Fruit fly (Drosophila melanogaster) whole organism, embryonic: ENCODE measurements around the gene Alg12.

Experiments used
- Awh ChIP-seq: fragments of 200-800 bp; sonication (Bioruptor generic); IDR thresholded peaks from 2 replicates; pipeline ENCODE4, ENCODE4 v1.3.6; 2022; ENCODE audit warnings: missing biosample characterization, missing genetic modification characterization
- Bdp1 ChIP-seq: fragments of 200-800 bp; sonication (Bioruptor generic); optimal IDR thresholded peaks from 3 replicates; lab custom pipeline; 2016; ENCODE audit warnings: missing biosample characterization, missing genetic modification characterization
- BtbVII ChIP-seq: fragments of 200-800 bp; sonication (Bioruptor generic); optimal IDR thresholded peaks from 3 replicates; lab custom pipeline; 2017; ENCODE audit warnings: missing biosample characterization, mild to moderate bottlenecking, missing genetic modification characterization
- CG10431 ChIP-seq: fragments of 200-800 bp; sonication (Bioruptor generic); optimal IDR thresholded peaks from 3 replicates; lab custom pipeline; 2018; ENCODE audit warnings: missing biosample characterization, mild to moderate bottlenecking, missing genetic modification characterization
- CG11723 ChIP-seq: fragments of 200-800 bp; sonication (Bioruptor generic); optimal IDR thresholded peaks from 2 replicates; lab custom pipeline; 2017; ENCODE audit warnings: missing biosample characterization, mild to moderate bottlenecking, missing genetic modification characterization
- CG12769 ChIP-seq: fragments of 200-800 bp; sonication (Bioruptor generic); optimal IDR thresholded peaks from 2 replicates; lab custom pipeline; 2019; ENCODE audit warnings: missing biosample characterization, mild to moderate bottlenecking, missing genetic modification characterization, moderate library complexity
- CG13894 ChIP-seq: fragments of 200-800 bp; sonication (Bioruptor generic); optimal IDR thresholded peaks from 3 replicates; lab custom pipeline; 2018; ENCODE audit warnings: missing biosample characterization, mild to moderate bottlenecking, missing genetic modification characterization, moderate library complexity
- CG16815 ChIP-seq: fragments of 200-800 bp; sonication (Bioruptor generic); optimal IDR thresholded peaks from 3 replicates; lab custom pipeline; 2017; ENCODE audit warnings: missing biosample characterization, mild to moderate bottlenecking, missing genetic modification characterization
- CG17802 ChIP-seq: fragments of 200-800 bp; sonication (Bioruptor generic); optimal IDR thresholded peaks from 2 replicates; lab custom pipeline; 2018; ENCODE audit warnings: missing biosample characterization, mild to moderate bottlenecking, missing genetic modification characterization, moderate library complexity
- CG31224 ChIP-seq: fragments of 200-800 bp; sonication (Bioruptor generic); IDR thresholded peaks from 2 replicates; pipeline ENCODE4 v1.3.6; 2022; ENCODE audit warnings: missing biosample characterization, missing genetic modification characterization
- CG31365 ChIP-seq: fragments of 200-800 bp; sonication (Bioruptor generic); optimal IDR thresholded peaks from 2 replicates; lab custom pipeline; 2018; ENCODE audit warnings: missing biosample characterization, mild to moderate bottlenecking, missing genetic modification characterization
- CG3163 ChIP-seq: fragments of 200-800 bp; sonication (Bioruptor generic); optimal IDR thresholded peaks from 3 replicates; lab custom pipeline; 2016; ENCODE audit warnings: missing biosample characterization, missing genetic modification characterization
- CG32772 ChIP-seq: fragments of 200-800 bp; sonication (Bioruptor generic); IDR thresholded peaks from 2 replicates; pipeline ENCODE4 v1.3.6; 2022; ENCODE audit warnings: missing biosample characterization, missing genetic modification characterization
- CG4282 ChIP-seq: fragments of 200-800 bp; sonication (Bioruptor generic); optimal IDR thresholded peaks from 2 replicates; lab custom pipeline; 2016; ENCODE audit warnings: missing biosample characterization, missing genetic modification characterization
- CG6175 ChIP-seq: fragments of 200-800 bp; sonication (Bioruptor generic); IDR thresholded peaks from 3 replicates; pipeline ENCODE4 v1.3.6; 2022; ENCODE audit warnings: missing biosample characterization, missing genetic modification characterization
- CG7556 ChIP-seq: fragments of 200-800 bp; sonication (Bioruptor generic); optimal IDR thresholded peaks from 2 replicates; lab custom pipeline; 2017; ENCODE audit warnings: missing biosample characterization, mild to moderate bottlenecking, missing genetic modification characterization
- CG9932 ChIP-seq: fragments of 200-800 bp; sonication (Bioruptor generic); IDR thresholded peaks from 2 replicates; pipeline ENCODE4 v1.3.6; 2022; ENCODE audit warnings: missing biosample characterization, missing genetic modification characterization
- Chrac-16 ChIP-seq: fragments of 200-800 bp; sonication (Bioruptor generic); optimal IDR thresholded peaks from 3 replicates; lab custom pipeline; 2016; ENCODE audit warnings: missing biosample characterization, missing genetic modification characterization
- CoRest ChIP-seq: fragments of 200-800 bp; sonication (Bioruptor generic); optimal IDR thresholded peaks from 3 replicates; lab custom pipeline; 2018; ENCODE audit warnings: missing biosample characterization, mild to moderate bottlenecking, missing genetic modification characterization, moderate library complexity
- Dp ChIP-seq: fragments of 200-800 bp; sonication (Bioruptor generic); optimal IDR thresholded peaks from 2 replicates; lab custom pipeline; 2018; ENCODE audit warnings: missing biosample characterization, mild to moderate bottlenecking, missing genetic modification characterization, moderate library complexity
- E2f1 ChIP-seq: fragments of 200-800 bp; sonication (Bioruptor generic); IDR thresholded peaks from 2 replicates; pipeline ENCODE4 v1.3.6; 2022; ENCODE audit warnings: missing biosample characterization, missing genetic modification characterization
- Jarid2 ChIP-seq: fragments of 200-800 bp; sonication (Bioruptor generic); optimal IDR thresholded peaks from 3 replicates; lab custom pipeline; 2017; ENCODE audit warnings: mild to moderate bottlenecking, missing biosample characterization, missing genetic modification reagents, missing genetic modification characterization
- Lpt ChIP-seq: fragments of >200 bp; optimal IDR thresholded peaks from 2 replicates; lab custom pipeline; 2018; ENCODE audit warnings: missing biosample characterization, missing genetic modification characterization
- MBD-R2 ChIP-seq: fragments of 200-800 bp; sonication (Bioruptor generic); IDR thresholded peaks from 2 replicates; pipeline ENCODE4 v1.3.6; 2022; ENCODE audit warnings: missing biosample characterization, missing genetic modification characterization
- Mad ChIP-seq: fragments of 200-800 bp; sonication (Bioruptor generic); optimal IDR thresholded peaks from 2 replicates; lab custom pipeline; 2016; ENCODE audit warnings: missing biosample characterization, missing genetic modification characterization
- Med ChIP-seq: fragments of 200-800 bp; sonication (Bioruptor generic); peaks from one replicate; lab custom pipeline; 2016; ENCODE audit warnings: missing biosample characterization, missing genetic modification characterization, mild to moderate bottlenecking, inconsistent platforms, moderate library complexity
- Mrtf ChIP-seq: fragments of 200-800 bp; sonication (Bioruptor generic); IDR thresholded peaks from 3 replicates; pipeline ENCODE4 v1.3.6; 2022; ENCODE audit warnings: missing biosample characterization, missing genetic modification characterization
- Myb ChIP-seq: fragments of 200-800 bp; sonication (Bioruptor generic); optimal IDR thresholded peaks from 2 replicates; lab custom pipeline; 2016; ENCODE audit warnings: missing biosample characterization, missing genetic modification characterization
- Ssrp ChIP-seq: fragments of 200-800 bp; sonication (Bioruptor generic); optimal IDR thresholded peaks from 2 replicates; lab custom pipeline; 2018; ENCODE audit warnings: missing biosample characterization, mild to moderate bottlenecking, missing genetic modification characterization, moderate library complexity
- Xbp1 ChIP-seq: fragments of 200-800 bp; sonication (Bioruptor generic); optimal IDR thresholded peaks from 3 replicates; lab custom pipeline; 2016; ENCODE audit warnings: missing biosample characterization, mild to moderate bottlenecking, missing genetic modification characterization
- amos ChIP-seq: fragments of 200-800 bp; sonication (Bioruptor generic); IDR thresholded peaks from 2 replicates; pipeline ENCODE4 v1.3.6; 2022; ENCODE audit warnings: missing biosample characterization, missing genetic modification characterization; ENCODE audit not compliant: partially characterized antibody
- btn ChIP-seq: fragments of 200-800 bp; sonication (Bioruptor generic); optimal IDR thresholded peaks from 2 replicates; lab custom pipeline; 2016; ENCODE audit warnings: missing biosample characterization, missing genetic modification characterization
- caup ChIP-seq: fragments of 200-800 bp; sonication (Bioruptor generic); optimal IDR thresholded peaks from 3 replicates; lab custom pipeline; 2017; ENCODE audit warnings: missing biosample characterization, mild to moderate bottlenecking, missing genetic modification characterization, moderate library complexity; ENCODE audit not compliant: severe bottlenecking
- chm ChIP-seq: fragments of 200-800 bp; sonication (Bioruptor generic); IDR thresholded peaks from 2 replicates; pipeline ENCODE4 v1.3.6; 2022; ENCODE audit warnings: missing biosample characterization, missing genetic modification characterization
- dan ChIP-seq: fragments of 200-800 bp; sonication (Bioruptor generic); IDR thresholded peaks from 2 replicates; pipeline ENCODE4 v1.3.6; 2022; ENCODE audit warnings: missing biosample characterization, missing genetic modification characterization
- dimm ChIP-seq: fragments of 200-800 bp; sonication (Bioruptor generic); IDR thresholded peaks from 2 replicates; pipeline ENCODE4 v1.3.6; 2022; ENCODE audit warnings: missing biosample characterization, missing genetic modification characterization
- dpn ChIP-seq, 2 experiments: fragments of 200-800 bp; sonication (Bioruptor generic); optimal IDR thresholded peaks; 3 replicates each; lab custom pipeline; 2016; ENCODE audit warnings: missing biosample characterization in 2 of 2, missing genetic modification characterization in 2 of 2
- gcm2 ChIP-seq: fragments of 200-800 bp; sonication (Bioruptor generic); optimal IDR thresholded peaks from 2 replicates; lab custom pipeline; 2016; ENCODE audit warnings: missing biosample characterization, missing genetic modification characterization
- gt ChIP-seq: fragments of 200-800 bp; sonication (Bioruptor generic); IDR thresholded peaks from 2 replicates; pipeline ENCODE4 v1.3.6; 2022; ENCODE audit warnings: missing biosample characterization, missing genetic modification characterization
- hth ChIP-seq: fragments of >200 bp; optimal IDR thresholded peaks from 2 replicates; lab custom pipeline; 2017; ENCODE audit warnings: inconsistent platforms
- kni ChIP-seq: fragments of 200-800 bp; sonication (Bioruptor generic); optimal IDR thresholded peaks from 3 replicates; lab custom pipeline; 2017; ENCODE audit warnings: mild to moderate bottlenecking, missing biosample characterization, missing genetic modification reagents, missing genetic modification characterization
- knrl ChIP-seq: fragments of 200-800 bp; sonication (Bioruptor generic); IDR thresholded peaks from 3 replicates; pipeline ENCODE4 v1.3.6; 2022; ENCODE audit warnings: missing biosample characterization, missing genetic modification characterization; ENCODE audit not compliant: partially characterized antibody
- lbe ChIP-seq: fragments of 200-800 bp; sonication (Bioruptor generic); optimal IDR thresholded peaks from 2 replicates; lab custom pipeline; 2016; ENCODE audit warnings: missing biosample characterization, mild to moderate bottlenecking, missing genetic modification characterization
- pb ChIP-seq: fragments of 200-800 bp; sonication (Bioruptor generic); optimal IDR thresholded peaks from 3 replicates; lab custom pipeline; 2016; ENCODE audit warnings: missing biosample characterization, missing genetic modification characterization
- pfk ChIP-seq: fragments of 200-800 bp; sonication (Bioruptor generic); optimal IDR thresholded peaks from 2 replicates; lab custom pipeline; 2018; ENCODE audit warnings: missing biosample characterization, mild to moderate bottlenecking, missing genetic modification characterization, moderate library complexity
- ranshi ChIP-seq: fragments of 200-800 bp; sonication (Bioruptor generic); IDR thresholded peaks from 2 replicates; pipeline ENCODE4 v1.3.6; 2022; ENCODE audit warnings: missing biosample characterization, missing genetic modification characterization
- rib ChIP-seq: fragments of 200-800 bp; sonication (Bioruptor generic); IDR thresholded peaks from 2 replicates; pipeline ENCODE4 v1.3.6; 2022; ENCODE audit warnings: missing biosample characterization, missing genetic modification characterization
- sc ChIP-seq, 3 experiments: fragments of >200 bp in 2 of 3; fragments of 200-800 bp in 1 of 3; sonication (Bioruptor generic) in 1 of 3; optimal IDR thresholded peaks; 2 replicates in 2 of 3; 3 replicates in 1 of 3; lab custom pipeline; 2017; ENCODE audit warnings: mild to moderate bottlenecking in 1 of 3, missing biosample characterization in 1 of 3, missing genetic modification characterization in 1 of 3, missing genetic modification reagents in 1 of 3
- slp2 ChIP-seq: fragments of 200-800 bp; sonication (Bioruptor generic); optimal IDR thresholded peaks from 2 replicates; lab custom pipeline; 2016; ENCODE audit warnings: missing biosample characterization, missing genetic modification characterization
- ttk ChIP-seq: fragments of 200-800 bp; sonication (Bioruptor generic); IDR thresholded peaks from 2 replicates; pipeline ENCODE4 v2.1.2; 2022; ENCODE audit warnings: missing biosample characterization, missing genetic modification characterization
- yki ChIP-seq: fragments of >200 bp; optimal IDR thresholded peaks from 3 replicates; lab custom pipeline; 2018

Alg12 gene

dm6 chr3R:9771519-9771972, 15.3 kb downstream of the Alg12 start, which contains the start of gene CG9471 (continued):
- peak; percentile 85 for TF ChIP-seq Mrtf (GFP tag; lab: Robert Waterston, UW)
- TF ChIP-seq CG17802 (tag; lab: Kevin White, UChicago) = peak; percentile 50
- peak; percentile 57 for TF ChIP-seq CG3163 (GFP tag; lab: Kevin White, UChicago)
- peak; percentile 74 for TF ChIP-seq Myb (GFP tag; lab: Kevin White, UChicago)
- TF ChIP-seq Xbp1 (GFP tag; lab: Kevin White, UChicago) = peak; percentile 95
- peak; percentile 90 for TF ChIP-seq Dp (GFP tag; lab: Kevin White, UChicago)
- no peak for TF ChIP-seq Lpt (GFP tag; lab: Kevin White, UChicago)
- TF ChIP-seq pfk (GFP tag; lab: Kevin White, UChicago) = peak; percentile 25
- TF ChIP-seq ttk (GFP tag; lab: Robert Waterston, UW) = peak; percentile 87
- TF ChIP-seq CG11723 (GFP tag; lab: Kevin White, UChicago) = peak; percentile 84
- TF ChIP-seq hth (lab: Kevin White, UChicago) = no peak
- peak; percentile 89 for TF ChIP-seq slp2 (GFP tag; lab: Kevin White, UChicago)
- peak; percentile 87 for TF ChIP-seq CG16815 (GFP tag; lab: Kevin White, UChicago)
- TF ChIP-seq amos (GFP tag; lab: Robert Waterston, UW) = no peak
- peak; percentile 96 for TF ChIP-seq Med (GFP tag; lab: Kevin White, UChicago)
- peak; percentile 92 for TF ChIP-seq Chrac-16 (GFP tag; lab: Kevin White, UChicago)
- no peak for TF ChIP-seq sc (optimal IDR thresholded peaks at IDR 0.05; lab: Kevin White, UChicago)
- TF ChIP-seq sc (GFP tag; optimal IDR thresholded peaks at IDR 0.05; lab: Kevin White, UChicago) = peak; percentile 78
- TF ChIP-seq gt (GFP tag; lab: Robert Waterston, UW) = peak; percentile 47
- TF ChIP-seq Mad = peak; percentile 68
- TF ChIP-seq chm = peak; percentile 93
- peak; percentile 87 for TF ChIP-seq caup (GFP tag; lab: Kevin White, UChicago)
- TF ChIP-seq Jarid2 (GFP tag; lab: Kevin White, UChicago) = peak; percentile 62
- TF ChIP-seq CG31365 = peak; percentile 47
- peak; percentile 83 for TF ChIP-seq CG31224
- peak; percentile 91 for TF ChIP-seq CG32772 (GFP tag; lab: Robert Waterston, UW)
- TF ChIP-seq btn = peak; percentile 25
- peak; percentile 65 for TF ChIP-seq CG4282 (GFP tag; lab: Kevin White, UChicago)
- peak; percentile 90 for TF ChIP-seq CG7556 (GFP tag; lab: Kevin White, UChicago)
- peak; percentile 69 for TF ChIP-seq dan (GFP tag; lab: Robert Waterston, UW)
- peak; percentile 90 to 93 for TF ChIP-seq dpn (GFP tag; optimal IDR thresholded peaks at IDR 0.05; lab: Kevin White, UChicago)
- TF ChIP-seq CoRest (tag; lab: Kevin White, UChicago) = peak; percentile 91
- TF ChIP-seq Bdp1 (GFP tag; lab: Kevin White, UChicago) = peak; percentile 78
- TF ChIP-seq gcm2 (GFP tag; lab: Kevin White, UChicago) = peak; percentile 76
- TF ChIP-seq lbe (GFP tag; lab: Kevin White, UChicago) = peak; percentile 96
- peak; percentile 30 for TF ChIP-seq kni (GFP tag; lab: Kevin White, UChicago)
- peak; percentile 73 for TF ChIP-seq pb (GFP tag; lab: Kevin White, UChicago)
- peak; percentile 67; the same call in 1 of the 3 replicates for TF ChIP-seq CG6175
- TF ChIP-seq ranshi (GFP tag; lab: Robert Waterston, UW) = peak; percentile 94
- TF ChIP-seq CG10431 = peak; percentile 62
- peak; percentile 87 for TF ChIP-seq Ssrp (tag; lab: Kevin White, UChicago)
- TF ChIP-seq CG13894 (tag; lab: Kevin White, UChicago) = peak; percentile 87
- peak; percentile 79 for TF ChIP-seq MBD-R2 (GFP tag; lab: Robert Waterston, UW)
- peak; percentile 93 for TF ChIP-seq CG9932 (GFP tag; lab: Robert Waterston, UW)
- peak; percentile 90 for TF ChIP-seq Awh (GFP tag; lab: Robert Waterston, UW)
- peak; percentile 68; the same call in 1 of the 2 replicates for TF ChIP-seq dimm (GFP tag; lab: Robert Waterston, UW)
- TF ChIP-seq CG12769 = peak; percentile 92
- TF ChIP-seq rib = peak; percentile 81
- no peak for TF ChIP-seq yki (lab: Kevin White, UChicago)
- TF ChIP-seq E2f1 (GFP tag; lab: Robert Waterston, UW) = peak; percentile 91
- TF ChIP-seq knrl = no peak
- TF ChIP-seq BtbVII (GFP tag; lab: Kevin White, UChicago) = peak; percentile 89
